Fruit fly (Drosophila melanogaster): ENCODE data around the gene sty.

The sty gene

DNA sequence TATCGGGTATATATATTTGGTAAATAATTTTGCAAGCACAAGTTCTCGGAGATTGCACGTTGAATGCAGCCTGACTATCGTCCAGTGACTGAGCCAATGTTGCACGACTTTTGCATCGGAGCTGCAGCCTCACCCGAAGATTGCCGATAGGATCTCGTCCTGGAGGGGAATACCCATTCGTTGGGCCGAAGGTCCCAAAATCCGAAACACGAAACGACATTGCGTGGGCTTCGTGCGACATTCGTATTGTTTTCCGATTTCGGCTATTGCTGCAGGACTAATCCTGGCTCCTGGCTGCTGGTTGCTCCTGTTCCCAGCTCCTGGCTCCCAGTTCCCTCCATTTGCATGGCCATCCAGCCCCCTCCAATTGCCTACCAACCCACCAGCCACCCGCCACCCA lies at the start of gene sty:
Gene sty, minus strand, starts transcription at position 90 of the 400 bp plus-strand sequence.
- no peak for TF ChIP-seq Met (GFP tag; optimal IDR thresholded peaks at IDR 0.05)
- no peak for TF ChIP-seq Lpt (GFP tag; optimal IDR thresholded peaks at IDR 0.05)
- no peak for TF ChIP-seq CG8319 (GFP tag; optimal IDR thresholded peaks at IDR 0.05)
- TF ChIP-seq CG6792 (GFP tag; optimal IDR thresholded peaks at IDR 0.05), result no peak
- no peak for TF ChIP-seq CG9139 (GFP tag; optimal IDR thresholded peaks at IDR 0.05)
- no peak for TF ChIP-seq salr (GFP tag; optimal IDR thresholded peaks at IDR 0.05)
- no peak for TF ChIP-seq eg (GFP tag; IDR thresholded peaks at IDR 0.05)
- no peak for TF ChIP-seq ss (GFP tag; optimal IDR thresholded peaks at IDR 0.05)
- TF ChIP-seq CG8632 (GFP tag; optimal IDR thresholded peaks at IDR 0.05), result no peak
- no peak for TF ChIP-seq CG11902 (GFP tag; optimal IDR thresholded peaks at IDR 0.05)
- TF ChIP-seq CG16779 (tag; optimal IDR thresholded peaks at IDR 0.05), result no peak
- TF ChIP-seq Ets96B (tag; optimal IDR thresholded peaks at IDR 0.05), result no peak
- TF ChIP-seq Eip75B (GFP tag; optimal IDR thresholded peaks at IDR 0.05), result no peak
- TF ChIP-seq CG6163 (GFP tag; IDR thresholded peaks at IDR 0.05), result no peak
- no peak for TF ChIP-seq net (GFP tag; optimal IDR thresholded peaks at IDR 0.05)
- TF ChIP-seq CG7368 (GFP tag; optimal IDR thresholded peaks at IDR 0.05), result no peak
- no peak for TF ChIP-seq CG11762 (GFP tag; optimal IDR thresholded peaks at IDR 0.05; ENCODE audit: insufficient read depth)
- no peak for TF ChIP-seq CG11294 (GFP tag; IDR thresholded peaks at IDR 0.05)
- no peak for TF ChIP-seq Sox102F (GFP tag; optimal IDR thresholded peaks at IDR 0.05)
- TF ChIP-seq Eip93F (GFP tag; optimal IDR thresholded peaks at IDR 0.05), result no peak

- TF ChIP-seq cyc (GFP tag; optimal IDR thresholded peaks at IDR 0.05) (peak; percentile 17), Smox (GFP tag; optimal IDR thresholded peaks at IDR 0.05) (peak; percentile 33), Hr38 (GFP tag; optimal IDR thresholded peaks at IDR 0.05) (no peak), CG3032 (tag; optimal IDR thresholded peaks at IDR 0.05) (peak; percentile 57), fd85E (GFP tag; optimal IDR thresholded peaks at IDR 0.05) (no peak), Blimp-1 (GFP tag; optimal IDR thresholded peaks at IDR 0.05) (no peak), CG11902 (GFP tag; optimal IDR thresholded peaks at IDR 0.05) (no peak), salr (GFP tag; optimal IDR thresholded peaks at IDR 0.05) (peak in 1 of 2 experiments; percentile 36), CG6808 (GFP tag; optimal IDR thresholded peaks at IDR 0.05) (peak; percentile 62), CG10669 (GFP tag; optimal IDR thresholded peaks at IDR 0.05) (peak; percentile 54), Gug (GFP tag; IDR thresholded peaks at IDR 0.05) (0 out of 2 replicates have a peak, but pooled peaks have one; percentile 16), spab (GFP tag; optimal IDR thresholded peaks at IDR 0.05) (peak; percentile 58), CG7368 (GFP tag; optimal IDR thresholded peaks at IDR 0.05) (peak; percentile 40), CG8632 (GFP tag; optimal IDR thresholded peaks at IDR 0.05) (peak; percentile 20), net (GFP tag; optimal IDR thresholded peaks at IDR 0.05) (peak; percentile 54), dsx (GFP tag; optimal IDR thresholded peaks at IDR 0.05; ENCODE audit: poor library complexity, severe bottlenecking) (peak; percentile 47), CG4318 (GFP tag; optimal IDR thresholded peaks at IDR 0.05) (no peak), lz (GFP tag; optimal IDR thresholded peaks at IDR 0.05) (peak; percentile 30), Sox14 (GFP tag; optimal IDR thresholded peaks at IDR 0.05) (peak; percentile 39), Eip93F (GFP tag; optimal IDR thresholded peaks at IDR 0.05) (no peak), CG6276 (GFP tag; optimal IDR thresholded peaks at IDR 0.05) (no peak), eg (GFP tag; IDR thresholded peaks at IDR 0.05) (peak; percentile 70; the same call in 2 of the 3 replicates), CG32006 (GFP tag; optimal IDR thresholded peaks at IDR 0.05) (no peak), svp (GFP tag) (peak; percentile 68), fd59A (GFP tag; optimal IDR thresholded peaks at IDR 0.05) (peak; percentile 43), CG6792 (GFP tag; optimal IDR thresholded peaks at IDR 0.05) (peak; percentile 51), pdm3 (GFP tag; optimal IDR thresholded peaks at IDR 0.05) (no peak), CG16779 (tag; optimal IDR thresholded peaks at IDR 0.05) (peak; percentile 41), CG8119 (GFP tag; IDR thresholded peaks at IDR 0.05) (peak; percentile 63), esn (GFP tag; optimal IDR thresholded peaks at IDR 0.05) (peak; percentile 53), CG6163 (GFP tag; IDR thresholded peaks at IDR 0.05) (peak; percentile 72), Hr39 (GFP tag; optimal IDR thresholded peaks at IDR 0.05) (peak; percentile 10), Lpt (GFP tag; optimal IDR thresholded peaks at IDR 0.05) (no peak), topi (GFP tag; optimal IDR thresholded peaks at IDR 0.05) (peak; percentile 35), Ets96B (tag; optimal IDR thresholded peaks at IDR 0.05) (peak; percentile 65), dac (GFP tag; optimal IDR thresholded peaks at IDR 0.05) (peak; percentile 8), vri (GFP tag; optimal IDR thresholded peaks at IDR 0.05) (peak; percentile 27), Hr4 (GFP tag; optimal IDR thresholded peaks at IDR 0.05) (peak; percentile 37), acj6 (GFP tag; optimal IDR thresholded peaks at IDR 0.05) (peak; percentile 57), CG10631 (GFP tag; optimal IDR thresholded peaks at IDR 0.05) (peak; percentile 35)
Measured at dm6 chr3L:3472786-3473185, 48.1 kb upstream of the sty start.
